Fruit fly (Drosophila melanogaster) whole organism, adult: ENCODE data around the gene Vti1b.

ENCODE experiments used
- CG12768 ChIP-seq: fragments of 200-800 bp; sonication (Bioruptor generic); optimal IDR thresholded peaks from 2 replicates; lab custom pipeline; 2017; ENCODE audit warnings: missing biosample characterization, missing genetic modification characterization, mild to moderate bottlenecking, moderate library complexity, missing genetic modification reagents
- CG7101 ChIP-seq: fragments of 200-800 bp; sonication (Bioruptor generic); optimal IDR thresholded peaks from 2 replicates; lab custom pipeline; 2018; ENCODE audit warnings: missing biosample characterization, mild to moderate bottlenecking, missing genetic modification characterization, moderate library complexity
- Hr96 ChIP-seq: fragments of 200-800 bp; sonication (Bioruptor generic); optimal IDR thresholded peaks from 2 replicates; lab custom pipeline; 2016; ENCODE audit warnings: missing biosample characterization, missing genetic modification characterization
- bab1 ChIP-seq: fragments of 200-800 bp; sonication (Bioruptor generic); optimal IDR thresholded peaks from 3 replicates; lab custom pipeline; 2019; ENCODE audit warnings: missing biosample characterization, mild to moderate bottlenecking, missing genetic modification characterization, moderate library complexity
- cic ChIP-seq: fragments of 200-800 bp; sonication (Bioruptor generic); optimal IDR thresholded peaks from 2 replicates; lab custom pipeline; 2017; ENCODE audit warnings: missing biosample characterization, mild to moderate bottlenecking, missing genetic modification characterization, moderate library complexity
- toe ChIP-seq: fragments of 200-800 bp; sonication (Bioruptor generic); optimal IDR thresholded peaks from 2 replicates; lab custom pipeline; 2016; ENCODE audit warnings: missing biosample characterization, missing genetic modification characterization

DNA sequence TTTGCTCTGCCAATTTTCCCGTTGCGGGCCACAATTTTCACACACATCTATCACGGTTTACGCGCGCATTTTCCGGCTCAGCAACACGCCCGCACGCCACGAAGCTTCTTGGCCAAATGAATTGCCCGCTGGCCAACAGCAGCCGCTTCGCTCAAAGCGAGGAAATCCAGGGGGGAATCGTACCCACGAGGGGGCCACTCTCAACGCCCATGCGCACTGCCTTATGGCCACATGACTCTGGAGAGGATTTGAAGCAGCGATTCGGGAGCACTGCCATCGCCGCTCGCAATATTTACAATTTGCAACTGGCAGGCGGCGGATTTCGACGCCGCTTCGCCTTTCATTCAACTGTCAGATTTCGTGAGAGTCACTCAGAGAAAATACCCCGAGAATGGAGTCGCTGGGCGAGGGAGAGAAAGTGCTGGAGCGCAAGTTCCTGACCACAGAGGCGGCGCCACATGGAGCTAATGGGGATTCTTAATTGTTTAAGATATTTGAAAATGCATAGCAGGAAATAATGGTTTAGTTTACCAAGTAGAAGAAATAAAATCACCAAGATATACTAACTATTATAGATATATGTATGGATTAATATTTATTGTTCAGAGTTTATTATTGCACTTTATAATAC lies 36.0 kb upstream of the Vti1b start, which contains the start of gene CG15803:
- TF ChIP-seq Hr96 (GFP tag; lab: Kevin White, UChicago) (no peak), cic (GFP tag; lab: Kevin White, UChicago) (no peak), CG12768 (GFP tag; lab: Kevin White, UChicago) (no peak), CG7101 (tag; lab: Kevin White, UChicago) (no peak), bab1 (GFP tag; lab: Kevin White, UChicago) (no peak), toe (GFP tag; lab: Kevin White, UChicago) (no peak)
